Fruit fly (Drosophila melanogaster) whole organism, prepupa: ENCODE data around the gene CG42512.

Experiments used
- CG3032 ChIP-seq: fragments of 200-800 bp; optimal IDR thresholded peaks from 2 replicates; lab custom pipeline; 2019; ENCODE audit warnings: missing biosample characterization, mild to moderate bottlenecking, missing genetic modification characterization, moderate library complexity
- Ets21C ChIP-seq: fragments of 200-800 bp; sonication (Bioruptor generic); optimal IDR thresholded peaks from 3 replicates; lab custom pipeline; 2016; ENCODE audit warnings: missing biosample characterization, missing genetic modification characterization

dm6 chrX:16678845-16679347, 27.7 kb downstream of the CG42512 start, which contains the start of the genes CG13010 and sing:
- TF ChIP-seq CG3032 (tag; lab: Kevin White, UChicago) = no peak
- no peak for TF ChIP-seq Ets21C (GFP tag; lab: Kevin White, UChicago)
